Worm (Caenorhabditis elegans): ENCODE measurements around the gene Y94H6A.5.

DNA sequence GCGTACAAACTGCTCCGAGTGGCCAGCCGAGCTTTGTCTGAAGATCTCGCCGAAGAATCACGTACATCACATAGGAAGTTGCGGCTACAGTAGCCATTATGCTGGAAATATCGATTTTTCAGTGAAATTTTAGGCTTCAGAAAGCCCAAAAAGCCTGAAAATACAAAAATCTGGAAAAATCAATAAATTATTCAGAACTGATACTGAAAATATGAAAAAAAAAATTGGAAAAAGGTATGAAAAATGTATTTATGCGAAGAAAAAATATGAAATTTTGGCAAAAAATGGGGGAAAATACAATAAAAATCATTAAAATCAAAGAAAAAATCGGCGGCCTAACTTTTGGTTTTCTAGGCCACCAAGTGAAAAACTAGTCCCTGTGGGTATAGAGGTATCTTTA lies 9.2 kb upstream of the Y94H6A.5 start, which contains the start of gene Y94H6A.12:
- no peak for TF ChIP-seq med-1 (GFP tag; optimal IDR thresholded peaks at IDR 0.05; ENCODE audit: insufficient read depth)
- TF ChIP-seq tab-1 (GFP tag; IDR thresholded peaks at IDR 0.05) = no peak

Data from whole organism, midembryonic.